Worm (Caenorhabditis elegans) whole organism, young adult: ENCODE measurements around the gene srh-18.

ENCODE experiments used
- B0019.2 ChIP-seq: fragments of 200-800 bp; sonication (Bioruptor generic); conservative IDR thresholded peaks from 2 replicates; pipeline ENCODE4 v1.3.6; 2022; ENCODE audit warnings: missing genetic modification reagents, missing genetic modification characterization, missing compliant biosample characterization
- C06A6.2 ChIP-seq: fragments of 200-800 bp; sonication (Bioruptor generic); conservative IDR thresholded peaks from 2 replicates; pipeline ENCODE4 v1.3.6; 2022; ENCODE audit warnings: missing genetic modification characterization, missing compliant biosample characterization
- F33H1.4 ChIP-seq: fragments of 200-800 bp; sonication (Bioruptor generic); IDR thresholded peaks from 2 replicates; pipeline ENCODE4 v1.3.6; 2022; ENCODE audit warnings: missing genetic modification reagents, missing genetic modification characterization, missing compliant biosample characterization
- F55B11.4 ChIP-seq: sonication (generic microtip); optimal IDR thresholded peaks from 2 replicates; lab custom pipeline; 2016; ENCODE audit warnings: missing compliant biosample characterization, missing genetic modification characterization, borderline replicate concordance; ENCODE audit not compliant: insufficient read depth
- T07F8.4 ChIP-seq: sonication (generic microtip); optimal IDR thresholded peaks from 2 replicates; lab custom pipeline; 2016; ENCODE audit warnings: mild to moderate bottlenecking, missing genetic modification characterization, moderate library complexity, missing compliant biosample characterization
- T26A5.8 ChIP-seq: sonication (generic microtip); optimal IDR thresholded peaks from 2 replicates; lab custom pipeline; 2016; ENCODE audit warnings: missing genetic modification characterization, missing compliant biosample characterization
- Y53G8AR.9 ChIP-seq: fragments of 200-800 bp; sonication (Bioruptor generic); conservative IDR thresholded peaks from 2 replicates; pipeline ENCODE4 v1.3.6; 2022; ENCODE audit warnings: missing genetic modification reagents, missing genetic modification characterization, missing compliant biosample characterization
- Y56A3A.18 ChIP-seq: fragments of 200-800 bp; sonication (Bioruptor generic); IDR thresholded peaks from 2 replicates; pipeline ENCODE4 v1.3.6; 2022; ENCODE audit warnings: missing genetic modification reagents, missing genetic modification characterization, missing compliant biosample characterization
- athp-1 ChIP-seq: sonication (generic microtip); optimal IDR thresholded peaks from 2 replicates; lab custom pipeline; 2017; ENCODE audit warnings: mild to moderate bottlenecking, missing genetic modification characterization, missing compliant biosample characterization
- attf-6 ChIP-seq: fragments of 200-800 bp; sonication (Bioruptor generic); IDR thresholded peaks from 2 replicates; pipeline ENCODE4 v1.3.6; 2022; ENCODE audit warnings: missing genetic modification reagents, missing genetic modification characterization, missing compliant biosample characterization
- ccch-3 ChIP-seq: fragments of 200-800 bp; sonication (Bioruptor generic); optimal IDR thresholded peaks from 2 replicates; lab custom pipeline; 2018; ENCODE audit warnings: mild to moderate bottlenecking, missing genetic modification characterization, missing compliant biosample characterization
- cebp-1 ChIP-seq, 2 experiments: fragments of 200-800 bp in 1 of 2; sonication (Bioruptor generic) in 1 of 2; sonication (generic microtip) in 1 of 2; IDR thresholded peaks in 1 of 2; optimal IDR thresholded peaks in 1 of 2; 2 replicates each; pipeline versions ENCODE4 v1.3.6 to Lab custom; 2017 to 2022; ENCODE audit warnings: missing compliant biosample characterization in 2 of 2, missing genetic modification characterization in 2 of 2, mild to moderate bottlenecking in 1 of 2, missing genetic modification reagents in 1 of 2, moderate library complexity in 1 of 2
- dox-1 ChIP-seq: fragments of 200-800 bp; sonication (Bioruptor generic); IDR thresholded peaks from 2 replicates; pipeline ENCODE4 v1.3.6; 2022; ENCODE audit warnings: missing genetic modification reagents, missing genetic modification characterization, missing compliant biosample characterization
- dpff-1 ChIP-seq: sonication (generic microtip); optimal IDR thresholded peaks from 2 replicates; lab custom pipeline; 2017; ENCODE audit warnings: mild to moderate bottlenecking, missing genetic modification characterization, missing compliant biosample characterization
- dpl-1 ChIP-seq: fragments of 150-350 bp; optimal IDR thresholded peaks from 2 replicates; lab custom pipeline; 2014; ENCODE audit warnings: missing biosample characterization, missing genetic modification reagents, missing genetic modification characterization
- efl-1 ChIP-seq: fragments of 150-350 bp; optimal IDR thresholded peaks from 2 replicates; lab custom pipeline; 2014; ENCODE audit warnings: missing biosample characterization, missing genetic modification reagents, missing genetic modification characterization
- fkh-3 ChIP-seq: sonication (generic microtip); optimal IDR thresholded peaks from 2 replicates; lab custom pipeline; 2016; ENCODE audit warnings: mild to moderate bottlenecking, missing genetic modification characterization, missing compliant biosample characterization
- gei-17 ChIP-seq: fragments of 200-800 bp; sonication (Bioruptor generic); optimal IDR thresholded peaks from 2 replicates; lab custom pipeline; 2018; ENCODE audit warnings: mild to moderate bottlenecking, missing genetic modification characterization, missing compliant biosample characterization
- hmg-20 ChIP-seq: fragments of 200-800 bp; sonication (Bioruptor generic); IDR thresholded peaks from 2 replicates; pipeline ENCODE4 v1.3.6; 2022; ENCODE audit warnings: missing genetic modification reagents, missing genetic modification characterization, missing compliant biosample characterization
- hsf-1 ChIP-seq: fragments of 200-800 bp; sonication (Bioruptor generic); IDR thresholded peaks from 2 replicates; pipeline ENCODE4 v1.3.6; 2022; ENCODE audit warnings: missing genetic modification reagents, missing genetic modification characterization, missing compliant biosample characterization
- lag-1 ChIP-seq: fragments of 200-800 bp; sonication (Bioruptor generic); IDR thresholded peaks from 2 replicates; pipeline ENCODE4 v1.3.6; 2022; ENCODE audit warnings: missing genetic modification reagents, missing genetic modification characterization, missing compliant biosample characterization
- lsl-1 ChIP-seq: fragments of 200-800 bp; sonication (Bioruptor generic); optimal IDR thresholded peaks from 2 replicates; lab custom pipeline; 2018; ENCODE audit warnings: mild to moderate bottlenecking, missing genetic modification characterization, moderate library complexity, missing compliant biosample characterization
- madf-3 ChIP-seq: fragments of 200-800 bp; sonication (Bioruptor generic); IDR thresholded peaks from 2 replicates; pipeline ENCODE4 v1.3.6; 2022; ENCODE audit warnings: missing genetic modification reagents, missing genetic modification characterization, missing compliant biosample characterization
- nfya-1 ChIP-seq: sonication (generic microtip); optimal IDR thresholded peaks from 2 replicates; lab custom pipeline; 2017; ENCODE audit warnings: antibody characterized with exemption, missing compliant biosample characterization, missing genetic modification characterization, borderline replicate concordance; ENCODE audit not compliant: insufficient read depth
- nfya-2 ChIP-seq: fragments of 200-800 bp; sonication (Bioruptor generic); IDR thresholded peaks from 2 replicates; pipeline ENCODE4 v1.3.6; 2022; ENCODE audit warnings: missing genetic modification reagents, missing genetic modification characterization, missing compliant biosample characterization
- nhr-90 ChIP-seq: sonication (generic microtip); optimal IDR thresholded peaks from 2 replicates; lab custom pipeline; 2016; ENCODE audit warnings: missing genotype, mild to moderate bottlenecking, missing genetic modification characterization, missing compliant biosample characterization
- rec-8 ChIP-seq, 2 experiments: sonication (generic microtip); optimal IDR thresholded peaks; 2 replicates each; lab custom pipeline; 2016; ENCODE audit warnings: mild to moderate bottlenecking in 2 of 2, missing genetic modification characterization in 2 of 2, missing genetic modification reagents in 2 of 2, missing genotype in 2 of 2, missing biosample characterization in 1 of 2, missing compliant biosample characterization in 1 of 2, moderate library complexity in 1 of 2
- snpc-1.3 ChIP-seq: sonication (generic microtip); optimal IDR thresholded peaks from 2 replicates; lab custom pipeline; 2017; ENCODE audit warnings: missing genetic modification characterization, mild to moderate bottlenecking, missing compliant biosample characterization, antibody characterized with exemption, moderate library complexity, missing genotype, missing genetic modification reagents; ENCODE audit not compliant: insufficient read depth
- snpc-4 ChIP-seq, 5 experiments: fragments of 150-350 bp in 1 of 5; sonication (generic microtip) in 4 of 5; optimal IDR thresholded peaks; 2 replicates each; lab custom pipeline; 2014 to 2018; ENCODE audit warnings: missing genetic modification characterization in 5 of 5, missing biosample characterization in 3 of 5, antibody characterized with exemption in 2 of 5, mild to moderate bottlenecking in 2 of 5, missing compliant biosample characterization in 2 of 5, missing genotype in 2 of 5, moderate library complexity in 2 of 5, missing genetic modification reagents in 1 of 5
- somi-1 ChIP-seq: fragments of 200-800 bp; sonication (Bioruptor generic); optimal IDR thresholded peaks from 2 replicates; lab custom pipeline; 2018; ENCODE audit warnings: mild to moderate bottlenecking, missing genetic modification characterization, missing compliant biosample characterization
- tbp1 ChIP-seq: fragments of 200-800 bp; sonication (Bioruptor generic); optimal IDR thresholded peaks from 2 replicates; lab custom pipeline; 2018; ENCODE audit warnings: mild to moderate bottlenecking, missing genetic modification characterization, missing compliant biosample characterization
- tlf-1 ChIP-seq: fragments of 200-800 bp; sonication (Bioruptor generic); optimal IDR thresholded peaks from 2 replicates; lab custom pipeline; 2018; ENCODE audit warnings: mild to moderate bottlenecking, missing genetic modification characterization, missing compliant biosample characterization
- xnd-1 ChIP-seq: sonication (generic microtip); optimal IDR thresholded peaks from 2 replicates; lab custom pipeline; 2016; ENCODE audit warnings: missing genotype, missing genetic modification reagents, missing genetic modification characterization, missing compliant biosample characterization
- zfh-2 ChIP-seq: fragments of 200-800 bp; sonication (Bioruptor generic); conservative IDR thresholded peaks from 2 replicates; pipeline ENCODE4 v1.3.6; 2022; ENCODE audit warnings: missing genetic modification reagents, missing genetic modification characterization, missing compliant biosample characterization
- ztf-18 ChIP-seq: sonication (generic microtip); optimal IDR thresholded peaks from 2 replicates; lab custom pipeline; 2016; ENCODE audit warnings: missing genotype, mild to moderate bottlenecking, missing genetic modification characterization, missing compliant biosample characterization
- ztf-25 ChIP-seq: fragments of 200-800 bp; sonication (Bioruptor generic); IDR thresholded peaks from 2 replicates; pipeline ENCODE4 v1.3.6; 2022; ENCODE audit warnings: missing genetic modification reagents, missing genetic modification characterization, missing compliant biosample characterization

The srh-18 gene

DNA sequence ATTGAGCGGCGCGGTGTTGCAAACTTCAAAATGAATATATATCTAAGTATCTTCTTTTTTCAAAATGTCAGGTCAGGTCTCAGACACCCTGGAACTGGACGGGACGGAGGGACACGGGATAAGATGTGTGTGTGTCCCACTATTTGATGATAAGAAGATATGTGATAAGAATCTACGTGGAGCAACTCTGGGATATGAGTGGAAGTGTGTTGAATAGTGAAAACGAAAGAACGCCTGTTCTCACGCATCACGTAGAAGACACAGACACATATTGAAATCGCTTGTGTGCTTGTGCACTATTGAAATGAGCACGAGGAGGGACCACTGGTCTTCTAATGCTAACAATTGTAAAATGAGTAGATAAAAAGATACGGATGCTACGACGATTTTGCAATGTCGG, 22.4 kb upstream of the srh-18 start, which contains the start of gene uig-1:
Gene uig-1, minus strand, starts transcription at position 120 of the 400 bp plus-strand sequence.
- no peak for TF ChIP-seq athp-1 (tag; lab: Kevin White, UChicago)
- TF ChIP-seq dpff-1 (tag; lab: Kevin White, UChicago) = no peak
- no peak for TF ChIP-seq somi-1 (GFP tag; lab: Kevin White, UChicago)
- no peak for TF ChIP-seq F33H1.4
- TF ChIP-seq ccch-3 (GFP tag; lab: Kevin White, UChicago) = no peak
- no peak for TF ChIP-seq nfya-1
- no peak for TF ChIP-seq snpc-1.3 (tag; lab: Kevin White, UChicago)
- TF ChIP-seq T07F8.4 (tag; lab: Kevin White, UChicago) = no peak
- TF ChIP-seq tlf-1 = no peak
- no peak for TF ChIP-seq attf-6 (GFP tag; lab: Robert Waterston, UW)
- no peak for TF ChIP-seq lag-1 (GFP tag; lab: Robert Waterston, UW)
- TF ChIP-seq T26A5.8 (tag; lab: Kevin White, UChicago) = no peak
- no peak for TF ChIP-seq B0019.2 (GFP tag; lab: Robert Waterston, UW)
- no peak for TF ChIP-seq hsf-1
- no peak for TF ChIP-seq Y53G8AR.9
- no peak for TF ChIP-seq snpc-4 (GFP tag; optimal IDR thresholded peaks at IDR 0.05; lab: Kevin White, UChicago)
- TF ChIP-seq snpc-4 (tag; optimal IDR thresholded peaks at IDR 0.05; lab: Kevin White, UChicago) = no peak
- no peak for TF ChIP-seq nhr-90 (tag; lab: Kevin White, UChicago)
- TF ChIP-seq Y56A3A.18 = no peak
- no peak for TF ChIP-seq rec-8 (tag; optimal IDR thresholded peaks at IDR 0.05; lab: Kevin White, UChicago)
- no peak for TF ChIP-seq madf-3 (GFP tag; lab: Robert Waterston, UW)

DNA sequence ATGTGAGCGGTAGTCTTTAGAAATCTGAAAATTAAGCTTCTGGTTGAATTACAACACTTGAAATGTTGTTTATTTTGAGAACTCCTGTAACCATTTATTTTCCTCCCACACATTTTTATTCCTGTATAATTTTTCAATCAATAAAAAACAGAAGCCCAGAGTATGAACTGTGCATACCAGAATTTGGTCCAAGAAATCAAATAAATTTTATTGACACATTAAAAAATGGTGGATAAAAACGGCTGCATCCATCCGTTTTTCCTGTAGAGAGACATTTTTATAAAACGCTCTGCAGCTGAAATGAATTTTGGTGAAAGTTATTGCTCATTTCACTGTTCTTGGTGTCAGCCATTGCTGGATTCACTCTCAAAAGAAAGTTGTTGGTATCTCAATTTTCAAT, 21.0 kb upstream of the srh-18 start, which contains the start of gene C26E1.1:
Gene C26E1.1, plus strand, starts transcription at position 301 of the 400 bp plus-strand sequence.
- no peak for TF ChIP-seq gei-17
- no peak for TF ChIP-seq ztf-18 (tag; lab: Kevin White, UChicago)
- TF ChIP-seq efl-1 = no peak
- TF ChIP-seq xnd-1 (tag; lab: Kevin White, UChicago) = no peak
- no peak for TF ChIP-seq C06A6.2 (GFP tag; lab: Robert Waterston, UW)
- no peak for TF ChIP-seq nfya-2 (GFP tag; lab: Robert Waterston, UW)
- no peak for TF ChIP-seq dox-1 (GFP tag; lab: Robert Waterston, UW)

DNA sequence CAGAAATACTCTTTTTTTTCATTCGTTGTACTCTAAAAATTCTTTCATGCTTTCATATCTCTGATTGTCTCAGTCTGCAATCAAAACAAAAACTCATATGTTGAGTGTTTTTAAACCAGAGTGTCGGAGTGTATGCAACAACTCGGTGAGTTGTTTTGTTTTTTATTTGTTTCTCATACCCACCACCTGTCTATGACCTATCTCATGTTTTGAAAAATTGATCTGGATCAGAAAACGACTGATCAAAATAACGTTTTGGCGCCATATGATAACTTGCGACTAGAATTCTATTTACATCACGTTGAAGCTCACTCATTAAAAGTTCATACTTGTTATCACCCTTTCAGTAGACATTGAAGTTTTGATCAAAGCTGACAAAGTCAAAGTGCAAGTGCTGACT, 19.5 kb upstream of the srh-18 start:
- TF ChIP-seq F55B11.4 (no peak), cebp-1 (GFP tag; IDR thresholded peaks at IDR 0.05; lab: Robert Waterston, UW) (no peak), cebp-1 (tag; optimal IDR thresholded peaks at IDR 0.05; lab: Kevin White, UChicago) (no peak), B0019.2 (GFP tag; lab: Robert Waterston, UW) (no peak), hmg-20 (GFP tag; lab: Robert Waterston, UW) (no peak), dpl-1 (GFP tag; lab: Kevin White, UChicago) (no peak), lsl-1 (no peak), Y56A3A.18 (no peak), ztf-25 (GFP tag; lab: Robert Waterston, UW) (no peak), zfh-2 (GFP tag; lab: Robert Waterston, UW) (no peak), madf-3 (GFP tag; lab: Robert Waterston, UW) (no peak), fkh-3 (no peak), tbp1 (GFP tag; lab: Kevin White, UChicago) (no peak)
